Worm (Caenorhabditis elegans) whole organism, dauer: Measurements from ENCODE around the gene col-164.

ENCODE experiments used
- unc-62 ChIP-seq: sonication (generic microtip); optimal IDR thresholded peaks from 2 replicates; lab custom pipeline; 2017; ENCODE audit warnings: missing biosample characterization, missing genetic modification reagents, missing genetic modification characterization

The col-164 gene

ce11 chrX:2118162-2118561 is 24.9 kb downstream of the col-164 start, which contains the start of gene swip-10:
Gene swip-10 (minus strand): TSS chrX:2118262.
- TF ChIP-seq unc-62 (GFP tag; lab: Kevin White, UChicago) = no peak

ce11 chrX:2120961-2121360 is 27.7 kb downstream of the col-164 start, which contains the start of gene gpa-5:
Gene gpa-5 (minus strand): TSS chrX:2121061.
- TF ChIP-seq unc-62 (GFP tag; lab: Kevin White, UChicago) = no peak

- no peak for TF ChIP-seq unc-62 (GFP tag; lab: Kevin White, UChicago)
These were observed 36.9 kb downstream of the col-164 start, which contains the start of gene F53B1.8 for ce11 chrX:2130141-2130540. Gene F53B1.8 (minus strand): TSS chrX:2130241.

ce11 chrX:2131650-2132049 is 38.4 kb downstream of the col-164 start, which contains the start of gene F53B1.9:
Gene F53B1.9 (minus strand): TSS chrX:2131844.
- no peak for TF ChIP-seq unc-62 (GFP tag; lab: Kevin White, UChicago)

ce11 chrX:2136937-2137336 is 43.7 kb downstream of the col-164 start:
- TF ChIP-seq unc-62 (GFP tag; lab: Kevin White, UChicago) = no peak

- TF ChIP-seq unc-62 (GFP tag; lab: Kevin White, UChicago) = no peak
These were observed 45.7 kb downstream of the col-164 start for ce11 chrX:2138923-2139322.

- no peak for TF ChIP-seq unc-62 (GFP tag; lab: Kevin White, UChicago)
These were observed 47.3 kb downstream of the col-164 start for ce11 chrX:2140610-2141009.

ce11 chrX:2144236-2144635 is 51.0 kb downstream of the col-164 start:
- TF ChIP-seq unc-62 (GFP tag; lab: Kevin White, UChicago) = no peak
